Fruit fly (Drosophila melanogaster) whole organism, embryonic: ENCODE data around the gene CG14302.

ENCODE experiments used
- CG10147 ChIP-seq: fragments of 200-800 bp; sonication (Bioruptor generic); optimal IDR thresholded peaks from 2 replicates; lab custom pipeline; 2019; ENCODE audit warnings: missing biosample characterization, mild to moderate bottlenecking, missing genetic modification characterization, moderate library complexity
- CG10209 ChIP-seq: fragments of 200-800 bp; sonication (Bioruptor generic); optimal IDR thresholded peaks from 3 replicates; lab custom pipeline; 2017; ENCODE audit warnings: missing biosample characterization, mild to moderate bottlenecking, missing genetic modification characterization, missing genetic modification reagents
- CG10431 ChIP-seq: fragments of 200-800 bp; sonication (Bioruptor generic); optimal IDR thresholded peaks from 3 replicates; lab custom pipeline; 2018; ENCODE audit warnings: missing biosample characterization, mild to moderate bottlenecking, missing genetic modification characterization
- CG11247 ChIP-seq: fragments of 200-800 bp; sonication (Bioruptor generic); IDR thresholded peaks from 2 replicates; pipeline ENCODE4 v1.3.6; 2022; ENCODE audit warnings: missing biosample characterization, missing genetic modification characterization
- CG11696 ChIP-seq: fragments of 200-800 bp; sonication (Bioruptor generic); IDR thresholded peaks from 2 replicates; pipeline ENCODE4 v1.3.6; 2022; ENCODE audit warnings: missing biosample characterization, missing genetic modification characterization
- CG12299 ChIP-seq: fragments of 200-800 bp; sonication (Bioruptor generic); optimal IDR thresholded peaks from 2 replicates; lab custom pipeline; 2018; ENCODE audit warnings: missing biosample characterization, mild to moderate bottlenecking, missing genetic modification characterization
- CG14710 ChIP-seq: fragments of 200-800 bp; sonication (Bioruptor generic); optimal IDR thresholded peaks from 3 replicates; lab custom pipeline; 2019; ENCODE audit warnings: missing biosample characterization, mild to moderate bottlenecking, missing genetic modification characterization, moderate library complexity
- CG14965 ChIP-seq: fragments of 200-800 bp; sonication (Bioruptor generic); optimal IDR thresholded peaks from 2 replicates; lab custom pipeline; 2016; ENCODE audit warnings: missing biosample characterization, missing genetic modification characterization, borderline replicate concordance
- CG17328 ChIP-seq: fragments of 200-800 bp; sonication (Bioruptor generic); IDR thresholded peaks from 2 replicates; pipeline ENCODE4 v1.3.6; 2022; ENCODE audit warnings: missing biosample characterization, missing genetic modification characterization
- CG17568 ChIP-seq: fragments of 200-800 bp; sonication (Bioruptor generic); optimal IDR thresholded peaks from 2 replicates; lab custom pipeline; 2018; ENCODE audit warnings: missing biosample characterization, mild to moderate bottlenecking, missing genetic modification characterization, moderate library complexity
- CG18011 ChIP-seq: fragments of 200-800 bp; sonication (Bioruptor generic); optimal IDR thresholded peaks from 2 replicates; lab custom pipeline; 2017; ENCODE audit warnings: missing biosample characterization, missing genetic modification characterization, mild to moderate bottlenecking, moderate library complexity, missing genotype
- CG2875 ChIP-seq: fragments of 200-800 bp; sonication (Bioruptor generic); optimal IDR thresholded peaks from 2 replicates; lab custom pipeline; 2017; ENCODE audit warnings: missing biosample characterization, mild to moderate bottlenecking, missing genetic modification characterization, missing genetic modification reagents
- CG3065 ChIP-seq: fragments of 200-800 bp; sonication (Bioruptor generic); optimal IDR thresholded peaks from 2 replicates; lab custom pipeline; 2016; ENCODE audit warnings: missing biosample characterization, missing genetic modification characterization
- CG9932 ChIP-seq: fragments of 200-800 bp; sonication (Bioruptor generic); IDR thresholded peaks from 2 replicates; pipeline ENCODE4 v1.3.6; 2022; ENCODE audit warnings: missing biosample characterization, missing genetic modification characterization
- Camta ChIP-seq: fragments of 200-800 bp; sonication (Bioruptor generic); optimal IDR thresholded peaks from 2 replicates; lab custom pipeline; 2016; ENCODE audit warnings: missing biosample characterization, missing genetic modification characterization
- CrebB ChIP-seq: fragments of 200-800 bp; sonication (Bioruptor generic); optimal IDR thresholded peaks from 3 replicates; lab custom pipeline; 2018; ENCODE audit warnings: missing biosample characterization, mild to moderate bottlenecking, missing genetic modification characterization
- Elba2 ChIP-seq: fragments of 200-800 bp; sonication (Bioruptor generic); optimal IDR thresholded peaks from 3 replicates; lab custom pipeline; 2016; ENCODE audit warnings: missing biosample characterization, missing genetic modification characterization
- GATAe ChIP-seq: fragments of 200-800 bp; sonication (Bioruptor generic); conservative IDR thresholded peaks from 2 replicates; pipeline ENCODE4 v1.3.6; 2022; ENCODE audit warnings: missing biosample characterization, missing genetic modification characterization
- HHEX ChIP-seq: fragments of 200-800 bp; sonication (Bioruptor generic); optimal IDR thresholded peaks from 3 replicates; lab custom pipeline; 2017; ENCODE audit warnings: missing biosample characterization, mild to moderate bottlenecking, missing genetic modification characterization, missing genetic modification reagents
- HLH4C ChIP-seq: fragments of 200-800 bp; sonication (Bioruptor generic); IDR thresholded peaks from 3 replicates; pipeline ENCODE4 v1.3.6; 2022; ENCODE audit warnings: missing biosample characterization, missing genetic modification characterization; ENCODE audit not compliant: partially characterized antibody
- HLH54F ChIP-seq: fragments of 200-800 bp; sonication (Bioruptor generic); optimal IDR thresholded peaks from 3 replicates; lab custom pipeline; 2016; ENCODE audit warnings: missing biosample characterization, missing genetic modification characterization
- Hr39 ChIP-seq: fragments of >200 bp; optimal IDR thresholded peaks from 2 replicates; lab custom pipeline; 2017
- Oli ChIP-seq: fragments of 200-800 bp; sonication (Bioruptor generic); optimal IDR thresholded peaks from 2 replicates; lab custom pipeline; 2018; ENCODE audit warnings: missing biosample characterization, mild to moderate bottlenecking, missing genetic modification characterization, moderate library complexity
- Tbp ChIP-seq: fragments of >200 bp; optimal IDR thresholded peaks from 2 replicates; lab custom pipeline; 2018; ENCODE audit warnings: missing biosample characterization, missing genetic modification characterization
- amos ChIP-seq: fragments of 200-800 bp; sonication (Bioruptor generic); IDR thresholded peaks from 2 replicates; pipeline ENCODE4 v1.3.6; 2022; ENCODE audit warnings: missing biosample characterization, missing genetic modification characterization; ENCODE audit not compliant: partially characterized antibody
- cwo ChIP-seq: fragments of 200-800 bp; sonication (Bioruptor generic); optimal IDR thresholded peaks from 3 replicates; lab custom pipeline; 2017; ENCODE audit warnings: missing biosample characterization, missing genetic modification characterization, mild to moderate bottlenecking, moderate library complexity, missing genetic modification reagents
- danr ChIP-seq: fragments of 200-800 bp; sonication (Bioruptor generic); IDR thresholded peaks from 2 replicates; pipeline ENCODE4 v1.3.6; 2022; ENCODE audit warnings: missing biosample characterization, missing genetic modification characterization
- dimm ChIP-seq: fragments of 200-800 bp; sonication (Bioruptor generic); IDR thresholded peaks from 2 replicates; pipeline ENCODE4 v1.3.6; 2022; ENCODE audit warnings: missing biosample characterization, missing genetic modification characterization
- ems ChIP-seq: fragments of 200-800 bp; sonication (Bioruptor generic); optimal IDR thresholded peaks from 3 replicates; lab custom pipeline; 2016; ENCODE audit warnings: missing biosample characterization, missing genetic modification characterization
- exex ChIP-seq: fragments of 200-800 bp; sonication (Bioruptor generic); optimal IDR thresholded peaks from 4 replicates; lab custom pipeline; 2018; ENCODE audit warnings: missing biosample characterization, mild to moderate bottlenecking, missing genetic modification characterization, moderate library complexity
- fru ChIP-seq: fragments of >200 bp; optimal IDR thresholded peaks from 2 replicates; lab custom pipeline; 2017
- her ChIP-seq: fragments of 200-800 bp; sonication (Bioruptor generic); optimal IDR thresholded peaks from 2 replicates; lab custom pipeline; 2016; ENCODE audit warnings: missing biosample characterization, missing genetic modification characterization
- ind ChIP-seq: fragments of 200-800 bp; sonication (Bioruptor generic); optimal IDR thresholded peaks from 3 replicates; lab custom pipeline; 2016; ENCODE audit warnings: missing biosample characterization, missing genetic modification characterization
- jigr1 ChIP-seq: fragments of 200-800 bp; sonication (Bioruptor generic); IDR thresholded peaks from 3 replicates; pipeline ENCODE4 v1.3.6; 2022; ENCODE audit warnings: missing biosample characterization, missing genetic modification characterization
- jing ChIP-seq: fragments of 200-800 bp; sonication (Bioruptor generic); optimal IDR thresholded peaks from 2 replicates; lab custom pipeline; 2018; ENCODE audit warnings: missing biosample characterization, mild to moderate bottlenecking, missing genetic modification characterization
- kay ChIP-seq: fragments of 200-800 bp; sonication (Bioruptor generic); optimal IDR thresholded peaks from 2 replicates; lab custom pipeline; 2016; ENCODE audit warnings: missing biosample characterization, missing genetic modification characterization
- ken ChIP-seq: fragments of 200-800 bp; sonication (Bioruptor generic); IDR thresholded peaks from 3 replicates; pipeline ENCODE4 v1.3.6; 2022; ENCODE audit warnings: missing biosample characterization, missing genetic modification characterization
- lab ChIP-seq: fragments of 200-800 bp; sonication (Bioruptor generic); optimal IDR thresholded peaks from 3 replicates; lab custom pipeline; 2017; ENCODE audit warnings: missing biosample characterization, missing genetic modification characterization, mild to moderate bottlenecking, moderate library complexity, missing genetic modification reagents
- lilli ChIP-seq: fragments of 200-800 bp; sonication (Bioruptor generic); optimal IDR thresholded peaks from 3 replicates; lab custom pipeline; 2016; ENCODE audit warnings: missing biosample characterization, missing genetic modification characterization
- nerfin-1 ChIP-seq: fragments of 200-800 bp; sonication (Bioruptor generic); optimal IDR thresholded peaks from 3 replicates; lab custom pipeline; 2019; ENCODE audit warnings: missing biosample characterization, mild to moderate bottlenecking, missing genetic modification characterization, moderate library complexity
- sc ChIP-seq, 3 experiments: fragments of >200 bp in 2 of 3; fragments of 200-800 bp in 1 of 3; sonication (Bioruptor generic) in 1 of 3; optimal IDR thresholded peaks; 2 replicates in 2 of 3; 3 replicates in 1 of 3; lab custom pipeline; 2017; ENCODE audit warnings: mild to moderate bottlenecking in 1 of 3, missing biosample characterization in 1 of 3, missing genetic modification characterization in 1 of 3, missing genetic modification reagents in 1 of 3
- slp2 ChIP-seq: fragments of 200-800 bp; sonication (Bioruptor generic); optimal IDR thresholded peaks from 2 replicates; lab custom pipeline; 2016; ENCODE audit warnings: missing biosample characterization, missing genetic modification characterization
- stwl ChIP-seq: fragments of 200-800 bp; sonication (Bioruptor generic); optimal IDR thresholded peaks from 3 replicates; lab custom pipeline; 2018; ENCODE audit warnings: missing biosample characterization, mild to moderate bottlenecking, missing genetic modification characterization, moderate library complexity
- sug ChIP-seq: fragments of 200-800 bp; optimal IDR thresholded peaks from 2 replicates; lab custom pipeline; 2019; ENCODE audit warnings: missing biosample characterization, mild to moderate bottlenecking, missing genetic modification characterization, moderate library complexity
- tll ChIP-seq, 2 experiments: fragments of 200-800 bp in 1 of 2; fragments of >200 bp in 1 of 2; sonication (Bioruptor generic) in 1 of 2; optimal IDR thresholded peaks; 2 replicates each; lab custom pipeline; 2017 to 2019; ENCODE audit warnings: missing biosample characterization in 2 of 2, missing genetic modification characterization in 2 of 2, mild to moderate bottlenecking in 1 of 2, moderate library complexity in 1 of 2
- tup ChIP-seq: fragments of 200-800 bp; sonication (Bioruptor generic); optimal IDR thresholded peaks from 2 replicates; lab custom pipeline; 2016; ENCODE audit warnings: missing biosample characterization, mild to moderate bottlenecking, missing genetic modification characterization, moderate library complexity
- unc-4 ChIP-seq: fragments of 200-800 bp; sonication (Bioruptor generic); IDR thresholded peaks from 2 replicates; pipeline ENCODE4 v1.3.6; 2022; ENCODE audit warnings: missing biosample characterization, missing genetic modification characterization; ENCODE audit not compliant: partially characterized antibody
- zf30C ChIP-seq: fragments of 200-800 bp; sonication (Bioruptor generic); optimal IDR thresholded peaks from 3 replicates; lab custom pipeline; 2018; ENCODE audit warnings: missing biosample characterization, mild to moderate bottlenecking, missing genetic modification characterization

CG14302 gene

dm6 chr3R:18741027-18741843 is 8.8 kb downstream of the CG14302 start (continued):
- TF ChIP-seq lilli (peak; percentile 96), stwl (tag; lab: Kevin White, UChicago) (peak; percentile 37), Elba2 (GFP tag; lab: Kevin White, UChicago) (no peak), ken (GFP tag; lab: Robert Waterston, UW) (peak; percentile 94), HLH54F (peak; percentile 82), sug (tag; lab: Kevin White, UChicago) (peak; percentile 90), Camta (GFP tag; lab: Kevin White, UChicago) (peak; percentile 86), lab (GFP tag; lab: Kevin White, UChicago) (peak; percentile 99), CG17568 (GFP tag; lab: Kevin White, UChicago) (peak; percentile 93), HHEX (peak; percentile 97), CG11247 (GFP tag; lab: Robert Waterston, UW) (peak; percentile 96), zf30C (no peak), tll (GFP tag; optimal IDR thresholded peaks at IDR 0.05; lab: Kevin White, UChicago) (no peak), Oli (tag; lab: Kevin White, UChicago) (peak; percentile 95), CG11696 (GFP tag; lab: Robert Waterston, UW) (peak; percentile 92), CG14710 (peak; percentile 95), cwo (GFP tag; lab: Kevin White, UChicago) (peak; percentile 94), exex (tag; lab: Kevin White, UChicago) (peak; percentile 81), amos (GFP tag; lab: Robert Waterston, UW) (no peak), CG9932 (GFP tag; lab: Robert Waterston, UW) (peak; percentile 98), CG14965 (peak; percentile 21), kay (GFP tag; lab: Kevin White, UChicago) (peak; percentile 88), CG10209 (GFP tag; lab: Kevin White, UChicago) (peak; percentile 96), ems (GFP tag; lab: Kevin White, UChicago) (peak; percentile 83), jing (peak; percentile 90), HLH4C (GFP tag; lab: Robert Waterston, UW) (no peak), nerfin-1 (tag; lab: Kevin White, UChicago) (peak; percentile 91), Tbp (no peak), CG18011 (GFP tag; lab: Kevin White, UChicago) (peak; percentile 77), unc-4 (GFP tag; lab: Robert Waterston, UW) (no peak), CG10431 (GFP tag; lab: Kevin White, UChicago) (peak; percentile 87), Hr39 (no peak), CG10147 (GFP tag; lab: Kevin White, UChicago) (peak; percentile 96), GATAe (GFP tag; lab: Robert Waterston, UW) (peak; percentile 73), CG12299 (tag; lab: Kevin White, UChicago) (peak; percentile 93), her (GFP tag; lab: Kevin White, UChicago) (peak; percentile 73), tup (GFP tag; lab: Kevin White, UChicago) (peak; percentile 80), CrebB (tag; lab: Kevin White, UChicago) (peak; percentile 92), fru (no peak), CG17328 (GFP tag; lab: Robert Waterston, UW) (peak; percentile 95), ind (GFP tag; lab: Kevin White, UChicago) (peak; percentile 96), danr (GFP tag; lab: Robert Waterston, UW) (peak; percentile 93), dimm (peak; percentile 78), jigr1 (GFP tag; lab: Robert Waterston, UW) (peak; percentile 92), CG2875 (GFP tag; lab: Kevin White, UChicago) (peak; percentile 90), slp2 (peak; percentile 82), sc (optimal IDR thresholded peaks at IDR 0.05; lab: Kevin White, UChicago) (no peak), sc (GFP tag; optimal IDR thresholded peaks at IDR 0.05; lab: Kevin White, UChicago) (peak; percentile 88), CG3065 (GFP tag; lab: Kevin White, UChicago) (peak; percentile 80)
